Worm (Caenorhabditis elegans): ENCODE data around the gene C05E11.2.
A peak's percentile ranks its signal among the peaks of the same experiment; 100 is the strongest.

The C05E11.2 gene

ce11 chrX:4567110-4567509, 19.6 kb upstream of the C05E11.2 start:
- TF ChIP-seq elt-2 (tag; optimal IDR thresholded peaks at IDR 0.05) (peak; percentile 67), lin-13 (GFP tag; optimal IDR thresholded peaks at IDR 0.05) (no peak)

DNA sequence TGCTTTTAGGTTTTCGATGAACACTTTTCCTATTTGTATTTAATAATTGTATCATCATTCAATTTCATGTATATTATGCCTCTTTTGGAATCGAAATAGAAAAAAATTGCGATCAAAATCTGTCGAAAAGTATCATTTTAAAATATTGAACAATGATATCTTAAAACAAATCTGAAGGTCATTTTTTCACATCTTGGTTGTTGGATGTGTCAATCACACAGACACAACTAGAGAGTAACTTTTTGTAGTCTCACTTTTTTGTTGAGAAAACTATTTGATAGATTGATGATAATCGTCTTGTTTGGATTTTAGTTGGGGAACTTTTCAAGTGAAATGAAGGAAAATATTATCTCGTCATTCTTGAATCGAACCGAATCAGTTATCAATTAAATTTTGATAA, 17.4 kb upstream of the C05E11.2 start:
- TF ChIP-seq nhr-20 (tag; optimal IDR thresholded peaks at IDR 0.05): peak; percentile 85
- peak; percentile 0 for TF ChIP-seq snu-23 (GFP tag; optimal IDR thresholded peaks at IDR 0.05)
- peak in 1 of 2 experiments; percentile 5 for TF ChIP-seq lsy-2 (tag; optimal IDR thresholded peaks at IDR 0.05)
- peak; percentile 60 for TF ChIP-seq lin-14 (GFP tag; optimal IDR thresholded peaks at IDR 0.05)
- TF ChIP-seq blmp-1 (tag; optimal IDR thresholded peaks at IDR 0.05): peak; percentile 30
- TF ChIP-seq nhr-71 (tag; optimal IDR thresholded peaks at IDR 0.05): peak; percentile 11
- TF ChIP-seq unc-30 (tag; optimal IDR thresholded peaks at IDR 0.05): no peak
- no peak for TF ChIP-seq egl-13 (tag; optimal IDR thresholded peaks at IDR 0.05)
- TF ChIP-seq nhr-85 (tag): peak; percentile 90
- peak in 1 of 6 experiments; percentile 63 for TF ChIP-seq elt-3 (tag; optimal IDR thresholded peaks at IDR 0.05)

DNA sequence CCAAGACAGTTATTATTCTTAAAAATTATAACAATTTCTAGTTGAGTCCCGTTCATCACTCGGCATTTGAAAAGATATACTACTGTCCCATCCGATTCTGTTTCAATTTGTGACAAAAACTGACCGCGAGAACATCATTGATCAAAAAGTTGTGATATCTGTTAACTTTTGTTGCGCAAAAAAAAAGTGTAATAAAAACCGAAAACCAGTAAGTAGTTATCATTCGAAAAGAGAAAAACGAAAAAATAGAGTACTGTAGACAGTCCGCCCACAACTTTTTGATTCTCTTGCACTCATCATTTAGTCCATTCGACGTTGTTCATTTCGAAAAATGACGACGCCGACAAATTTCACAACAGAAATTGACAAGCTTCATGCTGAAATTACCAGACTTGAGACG, 15.6 kb upstream of the C05E11.2 start, which contains the start of gene amt-1:
Gene amt-1, plus strand, starts transcription at position 301 of the 400 bp plus-strand sequence.
- TF ChIP-seq tlp-1 (tag; optimal IDR thresholded peaks at IDR 0.05) (no peak), blmp-1 (tag; optimal IDR thresholded peaks at IDR 0.05) (peak; percentile 16)

ce11 chrX:4574873-4575272, 11.8 kb upstream of the C05E11.2 start:
- TF ChIP-seq sox-4 (tag; optimal IDR thresholded peaks at IDR 0.05): no peak
- no peak for TF ChIP-seq isw-1 (GFP tag; IDR thresholded peaks at IDR 0.05)
- peak; percentile 45 for TF ChIP-seq lin-14 (GFP tag; optimal IDR thresholded peaks at IDR 0.05)
- TF ChIP-seq fkh-10 (GFP tag; optimal IDR thresholded peaks at IDR 0.05): peak; percentile 70

DNA sequence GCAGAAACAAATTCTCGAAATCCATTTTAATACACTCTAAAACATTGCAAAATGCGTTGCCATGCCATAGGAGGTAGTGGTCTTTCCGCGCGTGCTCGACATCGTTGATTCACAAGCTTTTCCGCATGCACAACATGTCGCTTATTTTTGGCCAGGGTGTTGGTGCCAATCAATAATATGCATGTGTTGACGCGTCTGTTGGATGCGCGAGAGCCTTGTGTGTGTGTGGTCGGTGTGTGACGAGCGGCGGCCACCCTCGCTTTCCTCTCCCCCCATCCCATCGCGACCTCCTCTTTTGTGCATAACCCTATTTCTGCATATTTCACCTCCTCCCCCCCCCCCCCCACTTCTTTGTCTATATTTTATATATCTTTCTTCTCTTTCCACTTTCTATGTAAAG, 10.4 kb upstream of the C05E11.2 start:
- no peak for TF ChIP-seq egl-27 (tag; optimal IDR thresholded peaks at IDR 0.05)
- no peak for TF ChIP-seq pqm-1 (tag; optimal IDR thresholded peaks at IDR 0.05)
- no peak for TF ChIP-seq nhr-77 (tag; optimal IDR thresholded peaks at IDR 0.05)
- TF ChIP-seq ceh-82 (tag; optimal IDR thresholded peaks at IDR 0.05): peak in 1 of 3 experiments; percentile 5
- TF ChIP-seq lin-13 (GFP tag; optimal IDR thresholded peaks at IDR 0.05): no peak
- peak; percentile 7 for TF ChIP-seq fkh-10 (GFP tag; optimal IDR thresholded peaks at IDR 0.05)
- TF ChIP-seq fkh-8 (tag; optimal IDR thresholded peaks at IDR 0.05): peak; percentile 52
- TF ChIP-seq ceh-88 (GFP tag; IDR thresholded peaks at IDR 0.05): no peak
- TF ChIP-seq ama-1 (optimal IDR thresholded peaks at IDR 0.05): no peak
- no peak for TF ChIP-seq elt-3 (tag; optimal IDR thresholded peaks at IDR 0.05)
- no peak for TF ChIP-seq hlh-17 (GFP tag; optimal IDR thresholded peaks at IDR 0.05; ENCODE audit: borderline replicate concordance)
- TF ChIP-seq F16B12.6 (tag; optimal IDR thresholded peaks at IDR 0.05): no peak
- no peak for TF ChIP-seq nhr-19 (GFP tag; conservative IDR thresholded peaks at IDR 0.05)
- TF ChIP-seq nhr-90 (tag; optimal IDR thresholded peaks at IDR 0.05; ENCODE audit: poor library complexity): no peak
- TF ChIP-seq unc-98 (GFP tag; IDR thresholded peaks at IDR 0.05): no peak
- no peak for TF ChIP-seq fos-1 (tag; optimal IDR thresholded peaks at IDR 0.05)
- no peak for TF ChIP-seq Y116A8C.19 (tag; optimal IDR thresholded peaks at IDR 0.05; ENCODE audit: borderline replicate concordance)
- TF ChIP-seq lin-14 (GFP tag; optimal IDR thresholded peaks at IDR 0.05): peak; percentile 70

- TF ChIP-seq pqm-1 (tag; optimal IDR thresholded peaks at IDR 0.05): no peak
- TF ChIP-seq lin-13 (GFP tag; optimal IDR thresholded peaks at IDR 0.05): no peak
- no peak for TF ChIP-seq nhr-84 (tag; optimal IDR thresholded peaks at IDR 0.05)
- TF ChIP-seq efl-1 (optimal IDR thresholded peaks at IDR 0.05): no peak
- peak in 1 of 2 experiments; percentile 36 for TF ChIP-seq efl-1 (GFP tag; optimal IDR thresholded peaks at IDR 0.05 in 1 of 2)
These were observed 8.8 kb upstream of the C05E11.2 start, which contains the start of gene C05E11.3 for ce11 chrX:4577941-4578340. C05E11.3 (plus strand) TSS chrX:4578241.

Data from whole organism, L1 larva.